Fruit fly (Drosophila melanogaster): Measurements from ENCODE around the gene CG43694.

The CG43694 gene

dm6 chr3R:23402508-23402907, 23.3 kb downstream of the CG43694 start, which contains the start of gene Ir94d:
TSS of gene Ir94d (plus strand) at chr3R:23402808.
- TF ChIP-seq D1 (tag; optimal IDR thresholded peaks at IDR 0.05) (no peak), CG9948 (tag; optimal IDR thresholded peaks at IDR 0.05) (no peak), CG17806 (tag; optimal IDR thresholded peaks at IDR 0.05) (no peak), CG13204 (GFP tag; optimal IDR thresholded peaks at IDR 0.05) (no peak), CG15710 (tag; optimal IDR thresholded peaks at IDR 0.05) (no peak), rn (GFP tag; IDR thresholded peaks at IDR 0.05) (no peak), CG8159 (tag; optimal IDR thresholded peaks at IDR 0.05) (no peak)

- TF ChIP-seq EcR (GFP tag; optimal IDR thresholded peaks at IDR 0.05) (no peak), fd96Ca (GFP tag; IDR thresholded peaks at IDR 0.05) (no peak), CG15710 (tag; optimal IDR thresholded peaks at IDR 0.05) (no peak), CG17806 (tag; optimal IDR thresholded peaks at IDR 0.05) (no peak), CG4496 (GFP tag; IDR thresholded peaks at IDR 0.05) (no peak), Pif1B (GFP tag; optimal IDR thresholded peaks at IDR 0.05) (peak; percentile 13)
Measured at dm6 chr3R:23401519-23401918, 24.3 kb downstream of the CG43694 start.

dm6 chr3R:23399679-23400078, 26.1 kb downstream of the CG43694 start:
- TF ChIP-seq CG32121 (GFP tag; IDR thresholded peaks at IDR 0.05) = peak; percentile 36; the same call in 1 of the 2 replicates
- no peak for TF ChIP-seq rn (GFP tag; IDR thresholded peaks at IDR 0.05)
- TF ChIP-seq CG8301 (tag; optimal IDR thresholded peaks at IDR 0.05) = peak; percentile 3
- peak; percentile 53 for TF ChIP-seq Ets98B (GFP tag; IDR thresholded peaks at IDR 0.05)
- no peak for TF ChIP-seq CG15710 (tag; optimal IDR thresholded peaks at IDR 0.05)
- no peak for TF ChIP-seq Snoo (tag; optimal IDR thresholded peaks at IDR 0.05)
- no peak for TF ChIP-seq CG8159 (tag; optimal IDR thresholded peaks at IDR 0.05)
- no peak for TF ChIP-seq CG9948 (tag; optimal IDR thresholded peaks at IDR 0.05)
- TF ChIP-seq CG4496 (GFP tag; IDR thresholded peaks at IDR 0.05) = 0 out of 3 replicates have a peak, but pooled peaks have one; percentile 13
- TF ChIP-seq CG34367 (tag; optimal IDR thresholded peaks at IDR 0.05) = no peak
- TF ChIP-seq CG14655 (GFP tag; optimal IDR thresholded peaks at IDR 0.05) = peak; percentile 7
- TF ChIP-seq gl (tag; optimal IDR thresholded peaks at IDR 0.05) = no peak
- TF ChIP-seq CG17806 (tag; optimal IDR thresholded peaks at IDR 0.05) = no peak

dm6 chr3R:23398979-23399378, 26.9 kb downstream of the CG43694 start:
- TF ChIP-seq Pif1A (GFP tag; optimal IDR thresholded peaks at IDR 0.05) (no peak), CG4496 (GFP tag; IDR thresholded peaks at IDR 0.05) (peak; percentile 72; the same call in 2 of the 3 replicates), CG12605 (GFP tag; IDR thresholded peaks at IDR 0.05) (peak; percentile 24; the same call in 1 of the 2 replicates), CG13204 (GFP tag; optimal IDR thresholded peaks at IDR 0.05) (no peak), CG32121 (GFP tag; IDR thresholded peaks at IDR 0.05) (peak; percentile 72), rn (GFP tag; IDR thresholded peaks at IDR 0.05) (0 out of 2 replicates have a peak, but pooled peaks have one; percentile 19), Ets98B (GFP tag; IDR thresholded peaks at IDR 0.05) (peak; percentile 35; the same call in 1 of the 2 replicates), CG10348 (GFP tag; IDR thresholded peaks at IDR 0.05) (peak; percentile 37; the same call in 1 of the 2 replicates), fd96Ca (GFP tag; IDR thresholded peaks at IDR 0.05) (peak; percentile 77)

- TF ChIP-seq CG14655 (GFP tag; optimal IDR thresholded peaks at IDR 0.05) (peak; percentile 63), Ets98B (GFP tag; IDR thresholded peaks at IDR 0.05) (peak; percentile 44), CG34367 (tag; optimal IDR thresholded peaks at IDR 0.05) (no peak), CG8159 (tag; optimal IDR thresholded peaks at IDR 0.05) (no peak), CG17806 (tag; optimal IDR thresholded peaks at IDR 0.05) (peak; percentile 13), CG4496 (GFP tag; IDR thresholded peaks at IDR 0.05) (peak; percentile 51; the same call in 1 of the 3 replicates), fd96Ca (GFP tag; IDR thresholded peaks at IDR 0.05) (0 out of 3 replicates have a peak, but pooled peaks have one; percentile 9), CG8301 (tag; optimal IDR thresholded peaks at IDR 0.05) (peak; percentile 32), CG32121 (GFP tag; IDR thresholded peaks at IDR 0.05) (peak; percentile 51; the same call in 1 of the 2 replicates), EcR (GFP tag; optimal IDR thresholded peaks at IDR 0.05) (no peak), CG12605 (GFP tag; IDR thresholded peaks at IDR 0.05) (0 out of 2 replicates have a peak, but pooled peaks have one; percentile 18), CG9948 (tag; optimal IDR thresholded peaks at IDR 0.05) (peak; percentile 8), CG10348 (GFP tag; IDR thresholded peaks at IDR 0.05) (no peak)
Measured at dm6 chr3R:23396548-23397294, 29.1 kb downstream of the CG43694 start.

- TF ChIP-seq rn (GFP tag; IDR thresholded peaks at IDR 0.05) (peak; percentile 44; the same call in 1 of the 2 replicates), CG14655 (GFP tag; optimal IDR thresholded peaks at IDR 0.05) (peak; percentile 76), Pif1A (GFP tag; optimal IDR thresholded peaks at IDR 0.05) (peak; percentile 51), gl (tag; optimal IDR thresholded peaks at IDR 0.05) (no peak), CG13204 (GFP tag; optimal IDR thresholded peaks at IDR 0.05) (no peak), CG8159 (tag; optimal IDR thresholded peaks at IDR 0.05) (no peak), CG34367 (tag; optimal IDR thresholded peaks at IDR 0.05) (no peak), CG32121 (GFP tag; IDR thresholded peaks at IDR 0.05) (peak; percentile 69), CG15710 (tag; optimal IDR thresholded peaks at IDR 0.05) (no peak), Ets98B (GFP tag; IDR thresholded peaks at IDR 0.05) (peak; percentile 71), CG17806 (tag; optimal IDR thresholded peaks at IDR 0.05) (no peak), Pif1B (GFP tag; optimal IDR thresholded peaks at IDR 0.05) (no peak), CG4496 (GFP tag; IDR thresholded peaks at IDR 0.05) (peak; percentile 67), CG10348 (GFP tag; IDR thresholded peaks at IDR 0.05) (no peak), Snoo (tag; optimal IDR thresholded peaks at IDR 0.05) (no peak), CG12605 (GFP tag; IDR thresholded peaks at IDR 0.05) (peak; percentile 64), D1 (tag; optimal IDR thresholded peaks at IDR 0.05) (no peak), CG9948 (tag; optimal IDR thresholded peaks at IDR 0.05) (peak; percentile 11), fd96Ca (GFP tag; IDR thresholded peaks at IDR 0.05) (0 out of 3 replicates have a peak, but pooled peaks have one; percentile 28), CG8301 (tag; optimal IDR thresholded peaks at IDR 0.05) (peak; percentile 71), EcR (GFP tag; optimal IDR thresholded peaks at IDR 0.05) (no peak)
Measured at dm6 chr3R:23395720-23396119, 30.1 kb downstream of the CG43694 start.
